Worm (Caenorhabditis elegans): ENCODE measurements around the gene T28F3.8.
A peak's percentile ranks its signal among the peaks of the same experiment; 100 is the strongest.

- no peak for TF ChIP-seq lin-39 (tag; optimal IDR thresholded peaks at IDR 0.05)
- no peak for TF ChIP-seq ztf-11 (tag; optimal IDR thresholded peaks at IDR 0.05)
- no peak for TF ChIP-seq mep-1 (tag; optimal IDR thresholded peaks at IDR 0.05)
- peak in 1 of 2 experiments; percentile 23 for TF ChIP-seq unc-62 (GFP tag; optimal IDR thresholded peaks at IDR 0.05 in 1 of 2)
- no peak for TF ChIP-seq unc-62 (tag; optimal IDR thresholded peaks at IDR 0.05)
Measured at ce11 chrIV:17278861-17279591, 28.1 kb downstream of the T28F3.8 start, which contains the start of gene hsp-1.
